Fruit fly (Drosophila melanogaster): ENCODE measurements around the gene Rpt3R.
A peak's percentile ranks its signal among the peaks of the same experiment; 100 is the strongest.

The Rpt3R gene

DNA sequence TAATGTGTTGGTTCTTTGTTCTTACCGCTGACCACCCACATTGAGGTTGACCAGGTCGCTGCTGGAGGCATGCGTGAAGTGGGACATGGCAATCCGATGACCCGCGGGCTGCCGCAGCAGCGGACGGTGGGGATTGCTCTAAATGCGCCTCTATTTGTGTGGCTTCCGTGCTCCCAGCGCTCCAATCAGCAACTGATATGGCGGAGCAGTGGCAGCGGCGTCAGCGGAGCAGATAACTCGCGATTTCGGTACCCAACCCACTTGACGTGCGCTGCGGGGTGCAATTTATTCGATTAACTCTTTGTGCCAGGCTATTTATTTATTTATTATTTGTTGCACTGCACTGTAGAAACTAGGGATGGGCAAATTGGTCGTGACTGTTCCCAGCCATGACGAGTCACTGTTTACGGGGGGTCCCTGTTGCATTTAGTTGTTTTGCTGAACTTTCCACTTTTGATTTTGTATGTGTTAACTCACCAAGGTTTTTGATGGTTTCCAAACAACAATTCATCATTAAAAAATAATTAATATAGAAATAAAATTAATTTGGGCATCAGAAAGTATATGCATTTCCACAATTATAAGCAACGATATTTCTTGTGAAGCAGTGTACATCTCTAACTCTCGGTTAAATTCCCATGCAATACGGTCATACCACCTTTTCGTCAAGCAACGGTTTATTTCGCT is 44.5 kb upstream of the Rpt3R start, which contains the start of the genes CG9467 and CG8526 (continued):
- no peak for TF ChIP-seq HLHmδ (GFP tag; optimal IDR thresholded peaks at IDR 0.05)
- no peak for TF ChIP-seq Bteb2 (GFP tag; optimal IDR thresholded peaks at IDR 0.05)
- peak; percentile 50 for TF ChIP-seq CG10654 (GFP tag; optimal IDR thresholded peaks at IDR 0.05)
- TF ChIP-seq Dad (GFP tag; optimal IDR thresholded peaks at IDR 0.05): no peak
- peak; percentile 68 for TF ChIP-seq CG6272 (GFP tag; IDR thresholded peaks at IDR 0.05)
- peak in 1 of 2 experiments; percentile 48 for TF ChIP-seq bsh (GFP tag; optimal IDR thresholded peaks at IDR 0.05)
- TF ChIP-seq vfl (GFP tag; optimal IDR thresholded peaks at IDR 0.05): peak; percentile 40
- TF ChIP-seq trem (tag; optimal IDR thresholded peaks at IDR 0.05): peak; percentile 79
- TF ChIP-seq sima (GFP tag; optimal IDR thresholded peaks at IDR 0.05): no peak
- TF ChIP-seq Meics (GFP tag; optimal IDR thresholded peaks at IDR 0.05): peak; percentile 55
- TF ChIP-seq hbn (GFP tag; IDR thresholded peaks at IDR 0.05; ENCODE audit: partially characterized antibody): peak; percentile 75
- TF ChIP-seq otp (GFP tag; IDR thresholded peaks at IDR 0.05): 0 out of 3 replicates have a peak, but pooled peaks have one; percentile 26
- TF ChIP-seq CG11247 (GFP tag; IDR thresholded peaks at IDR 0.05): 0 out of 2 replicates have a peak, but pooled peaks have one; percentile 29
- TF ChIP-seq CG6654 (GFP tag; optimal IDR thresholded peaks at IDR 0.05): no peak
- TF ChIP-seq bbx (GFP tag; IDR thresholded peaks at IDR 0.05; ENCODE audit: partially characterized antibody): peak; percentile 32; the same call in 1 of the 2 replicates
- TF ChIP-seq H15 (GFP tag; IDR thresholded peaks at IDR 0.05): peak; percentile 27; the same call in 1 of the 3 replicates
- no peak for TF ChIP-seq Lpt (GFP tag; optimal IDR thresholded peaks at IDR 0.05)
- TF ChIP-seq Six4 (GFP tag; optimal IDR thresholded peaks at IDR 0.05): peak; percentile 35
- peak; percentile 51 for TF ChIP-seq HmgZ (tag; optimal IDR thresholded peaks at IDR 0.05)
- peak; percentile 87 for TF ChIP-seq Abd-B (GFP tag; optimal IDR thresholded peaks at IDR 0.05)
- TF ChIP-seq Doc2 (GFP tag; IDR thresholded peaks at IDR 0.05): no peak
- peak; percentile 34 for TF ChIP-seq CG5245 (GFP tag; optimal IDR thresholded peaks at IDR 0.05)
- peak; percentile 5 for TF ChIP-seq Mad (GFP tag; optimal IDR thresholded peaks at IDR 0.05)
- TF ChIP-seq CG11696 (GFP tag; IDR thresholded peaks at IDR 0.05): no peak
- peak in 1 of 2 experiments; percentile 20 for TF ChIP-seq chif (GFP tag; optimal IDR thresholded peaks at IDR 0.05)
- TF ChIP-seq CG9437 (GFP tag; optimal IDR thresholded peaks at IDR 0.05): peak; percentile 50
- TF ChIP-seq D (optimal IDR thresholded peaks at IDR 0.05): no peak
- no peak for TF ChIP-seq D (GFP tag; optimal IDR thresholded peaks at IDR 0.05)
- TF ChIP-seq ase (GFP tag; IDR thresholded peaks at IDR 0.05): 0 out of 3 replicates have a peak, but pooled peaks have one; percentile 51
- TF ChIP-seq vnd (GFP tag; IDR thresholded peaks at IDR 0.05; ENCODE audit: partially characterized antibody): peak; percentile 73
- no peak for TF ChIP-seq B-H1 (GFP tag; IDR thresholded peaks at IDR 0.05)
- TF ChIP-seq CG8924 (tag; optimal IDR thresholded peaks at IDR 0.05): peak; percentile 77
- TF ChIP-seq ken (GFP tag; IDR thresholded peaks at IDR 0.05): peak; percentile 35; the same call in 1 of the 3 replicates
- TF ChIP-seq Hr3 (GFP tag; optimal IDR thresholded peaks at IDR 0.05): peak; percentile 74
- TF ChIP-seq CG30431 (GFP tag; optimal IDR thresholded peaks at IDR 0.05): no peak
- peak in 1 of 2 experiments; percentile 37 for TF ChIP-seq insv (GFP tag; optimal IDR thresholded peaks at IDR 0.05)
- TF ChIP-seq HLH4C (GFP tag; IDR thresholded peaks at IDR 0.05; ENCODE audit: partially characterized antibody): peak; percentile 71
- TF ChIP-seq CG9727 (GFP tag; optimal IDR thresholded peaks at IDR 0.05): peak; percentile 69
- TF ChIP-seq exex (tag; optimal IDR thresholded peaks at IDR 0.05): no peak
- peak; percentile 25 for TF ChIP-seq CG18476 (GFP tag; optimal IDR thresholded peaks at IDR 0.05)
- peak; percentile 67 for TF ChIP-seq CG4820 (GFP tag; optimal IDR thresholded peaks at IDR 0.05)
- TF ChIP-seq Mrtf (GFP tag; IDR thresholded peaks at IDR 0.05): 0 out of 3 replicates have a peak, but pooled peaks have one; percentile 9
- no peak for TF ChIP-seq CG12299 (tag; optimal IDR thresholded peaks at IDR 0.05)
- TF ChIP-seq Myb (GFP tag; optimal IDR thresholded peaks at IDR 0.05): peak; percentile 84
- TF ChIP-seq Bgb (GFP tag; IDR thresholded peaks at IDR 0.05; ENCODE audit: partially characterized antibody): peak; percentile 51; the same call in 1 of the 2 replicates
- peak; percentile 30 for TF ChIP-seq HLH54F (GFP tag; optimal IDR thresholded peaks at IDR 0.05)
- 0 out of 2 replicates have a peak, but pooled peaks have one; percentile 9 for TF ChIP-seq sens-2 (GFP tag; IDR thresholded peaks at IDR 0.05)
- peak; percentile 74 for TF ChIP-seq Chrac-16 (GFP tag; optimal IDR thresholded peaks at IDR 0.05)
- peak; percentile 77 for TF ChIP-seq grau (tag; optimal IDR thresholded peaks at IDR 0.05)
